Fruit fly (Drosophila melanogaster) whole organism, adult: ENCODE results near the gene CG33271.
A peak's percentile ranks its signal among the peaks of the same experiment; 100 is the strongest.
"Not testable (repeated sequence)": the region's sequence is repeated elsewhere in the genome, so short reads cannot be mapped to it uniquely, and the experiment has no call there.

Experiments
- CG11617 ChIP-seq: fragments of 200-800 bp; sonication (Bioruptor generic); optimal IDR thresholded peaks from 2 replicates; lab custom pipeline; 2017; ENCODE audit warnings: mild to moderate bottlenecking, missing biosample characterization, missing genetic modification reagents, missing genetic modification characterization
- CG12768 ChIP-seq: fragments of 200-800 bp; sonication (Bioruptor generic); optimal IDR thresholded peaks from 2 replicates; lab custom pipeline; 2017; ENCODE audit warnings: missing biosample characterization, missing genetic modification characterization, mild to moderate bottlenecking, moderate library complexity, missing genetic modification reagents
- CG14711 ChIP-seq: fragments of 200-800 bp; sonication (Bioruptor generic); optimal IDR thresholded peaks from 2 replicates; lab custom pipeline; 2018; ENCODE audit warnings: missing biosample characterization, mild to moderate bottlenecking, missing genetic modification characterization, moderate library complexity
- CG1620 ChIP-seq: fragments of 200-800 bp; sonication (Bioruptor generic); optimal IDR thresholded peaks from 2 replicates; lab custom pipeline; 2016; ENCODE audit warnings: missing biosample characterization, missing genetic modification characterization
- CG33017 ChIP-seq: fragments of 200-800 bp; sonication (Bioruptor generic); optimal IDR thresholded peaks from 2 replicates; lab custom pipeline; 2018; ENCODE audit warnings: missing biosample characterization, mild to moderate bottlenecking, missing genetic modification characterization, moderate library complexity
- CG5204 ChIP-seq: fragments of 200-800 bp; sonication (Bioruptor generic); optimal IDR thresholded peaks from 2 replicates; lab custom pipeline; 2016; ENCODE audit warnings: missing biosample characterization, missing genetic modification characterization
- CG7045 ChIP-seq: fragments of 200-800 bp; sonication (Bioruptor generic); optimal IDR thresholded peaks from 2 replicates; lab custom pipeline; 2017; ENCODE audit warnings: missing biosample characterization, mild to moderate bottlenecking, missing genetic modification characterization
- CG7101 ChIP-seq: fragments of 200-800 bp; sonication (Bioruptor generic); optimal IDR thresholded peaks from 2 replicates; lab custom pipeline; 2018; ENCODE audit warnings: missing biosample characterization, mild to moderate bottlenecking, missing genetic modification characterization, moderate library complexity
- Clk ChIP-seq: fragments of 200-800 bp; sonication (Bioruptor generic); optimal IDR thresholded peaks from 2 replicates; lab custom pipeline; 2017; ENCODE audit warnings: missing biosample characterization, missing genetic modification characterization
- Crg-1 ChIP-seq: fragments of 200-800 bp; sonication (Bioruptor generic); optimal IDR thresholded peaks from 2 replicates; lab custom pipeline; 2016; ENCODE audit warnings: missing biosample characterization, missing genetic modification characterization
- Hr96 ChIP-seq: fragments of 200-800 bp; sonication (Bioruptor generic); optimal IDR thresholded peaks from 2 replicates; lab custom pipeline; 2016; ENCODE audit warnings: missing biosample characterization, missing genetic modification characterization
- Mnt ChIP-seq: fragments of 200-800 bp; sonication (Bioruptor generic); optimal IDR thresholded peaks from 2 replicates; lab custom pipeline; 2016; ENCODE audit warnings: missing biosample characterization, mild to moderate bottlenecking, missing genetic modification characterization
- bab1 ChIP-seq: fragments of 200-800 bp; sonication (Bioruptor generic); optimal IDR thresholded peaks from 3 replicates; lab custom pipeline; 2019; ENCODE audit warnings: missing biosample characterization, mild to moderate bottlenecking, missing genetic modification characterization, moderate library complexity
- cic ChIP-seq: fragments of 200-800 bp; sonication (Bioruptor generic); optimal IDR thresholded peaks from 2 replicates; lab custom pipeline; 2017; ENCODE audit warnings: missing biosample characterization, mild to moderate bottlenecking, missing genetic modification characterization, moderate library complexity
- cnc ChIP-seq, 2 experiments: fragments of >200 bp; optimal IDR thresholded peaks; 2 replicates each; lab custom pipeline; 2017
- kay ChIP-seq: fragments of 200-800 bp; sonication (Bioruptor generic); peaks from one replicate; lab custom pipeline; 2016; ENCODE audit warnings: missing biosample characterization, missing genetic modification characterization, borderline replicate concordance
- ovo ChIP-seq: fragments of 200-800 bp; sonication (Bioruptor generic); optimal IDR thresholded peaks from 2 replicates; lab custom pipeline; 2016; ENCODE audit warnings: missing biosample characterization, missing genetic modification characterization
- pad ChIP-seq: fragments of 200-800 bp; sonication (Bioruptor generic); optimal IDR thresholded peaks from 3 replicates; lab custom pipeline; 2017; ENCODE audit warnings: missing biosample characterization, missing genetic modification characterization, mild to moderate bottlenecking, moderate library complexity, missing genetic modification reagents
- tj ChIP-seq: fragments of 200-800 bp; sonication (Bioruptor generic); optimal IDR thresholded peaks from 3 replicates; lab custom pipeline; 2017; ENCODE audit warnings: missing biosample characterization, mild to moderate bottlenecking, missing genetic modification characterization, moderate library complexity
- toe ChIP-seq: fragments of 200-800 bp; sonication (Bioruptor generic); optimal IDR thresholded peaks from 2 replicates; lab custom pipeline; 2016; ENCODE audit warnings: missing biosample characterization, missing genetic modification characterization

The CG33271 gene

DNA sequence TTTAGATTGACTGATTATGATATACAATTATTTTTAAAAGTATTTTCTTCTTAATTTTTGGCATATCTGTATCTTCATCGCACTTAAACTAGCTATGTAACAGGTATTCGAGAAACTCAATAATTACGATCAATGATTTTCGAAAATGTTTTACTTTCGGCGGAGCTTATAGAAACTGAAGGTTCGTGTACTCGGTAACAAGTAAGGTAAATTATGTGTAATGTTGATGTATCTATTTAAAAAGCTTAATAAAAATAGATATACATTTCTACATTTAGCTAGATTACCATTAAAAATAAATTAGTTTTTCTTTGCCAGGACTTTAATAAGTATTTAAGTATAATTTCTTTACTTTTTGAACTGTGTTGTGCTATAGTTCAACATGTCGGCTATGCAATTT, 1.6 kb upstream of the CG33271 start:
- no peak for TF ChIP-seq CG5204 (GFP tag; lab: Kevin White, UChicago)
- TF ChIP-seq tj (GFP tag; lab: Kevin White, UChicago): no peak
- no peak for TF ChIP-seq pad (GFP tag; lab: Kevin White, UChicago)
- TF ChIP-seq CG1620 (GFP tag; lab: Kevin White, UChicago): no peak
- TF ChIP-seq Crg-1: no peak
- no peak for TF ChIP-seq toe (GFP tag; lab: Kevin White, UChicago)
- TF ChIP-seq Clk (GFP tag; lab: Kevin White, UChicago): no peak
- TF ChIP-seq cic (GFP tag; lab: Kevin White, UChicago): no peak
- no peak for TF ChIP-seq CG12768 (GFP tag; lab: Kevin White, UChicago)
- TF ChIP-seq CG7101 (tag; lab: Kevin White, UChicago): no peak
- TF ChIP-seq Mnt (GFP tag; lab: Kevin White, UChicago): no peak
- TF ChIP-seq CG11617 (GFP tag; lab: Kevin White, UChicago): no peak
- TF ChIP-seq CG14711 (tag; lab: Kevin White, UChicago): no peak

DNA sequence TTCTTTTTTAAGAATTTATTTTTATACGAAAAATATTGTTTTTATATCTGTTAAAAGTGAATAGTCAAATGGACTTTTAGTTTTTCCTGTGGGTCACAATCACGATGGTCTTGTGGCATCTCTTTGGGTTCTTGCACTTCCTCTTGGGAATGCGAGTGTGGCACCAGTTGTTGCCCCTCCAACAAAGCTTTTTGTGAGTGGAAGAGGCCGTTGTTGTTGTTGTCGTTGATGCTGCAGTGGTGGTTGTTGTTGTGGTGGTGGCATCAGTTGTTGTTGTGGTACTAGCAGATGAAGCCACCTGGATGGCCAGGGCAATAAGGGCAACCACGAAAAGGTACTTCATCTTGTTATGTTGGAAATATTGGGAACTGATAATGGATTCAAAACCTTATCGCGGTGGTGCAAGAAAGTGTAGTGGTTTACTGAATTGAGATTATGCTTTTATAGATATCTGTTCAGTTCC, 947 bp upstream of the CG33271 start, which contains the start of gene CG33270:
TSS of gene CG33270 (minus strand) at position 413 of the 463 bp plus-strand sequence.
- TF ChIP-seq tj (GFP tag; lab: Kevin White, UChicago) (no peak), CG14711 (tag; lab: Kevin White, UChicago) (no peak), Mnt (GFP tag; lab: Kevin White, UChicago) (no peak), CG33017 (tag; lab: Kevin White, UChicago) (no peak), bab1 (GFP tag; lab: Kevin White, UChicago) (no peak), pad (GFP tag; lab: Kevin White, UChicago) (no peak), cnc (optimal IDR thresholded peaks at IDR 0.05; lab: Kevin White, UChicago) (no peak)

DNA sequence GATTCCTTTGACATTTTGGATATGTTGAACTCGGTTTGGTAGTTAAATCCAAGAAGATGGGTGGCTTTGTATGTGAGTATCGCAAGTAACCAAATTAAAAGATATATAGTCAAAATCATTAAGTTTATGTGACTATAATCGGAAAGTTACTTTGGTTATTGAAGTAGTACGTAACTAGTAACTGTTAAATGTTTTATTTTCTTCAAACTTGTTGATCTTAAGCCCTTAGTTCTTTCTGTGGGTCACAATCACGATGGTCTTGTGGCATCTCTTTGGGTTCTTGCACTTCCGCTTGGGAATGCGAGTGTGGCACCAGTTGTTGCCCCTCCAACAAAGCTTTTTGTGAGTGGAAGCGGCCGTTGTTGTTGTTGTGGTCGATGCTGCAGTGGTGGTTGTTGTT, 351 bp downstream of the CG33271 start, which contains the start of gene CG33489:
TSS of gene CG33489 (minus strand) at position 101 of the 400 bp plus-strand sequence.
- TF ChIP-seq CG5204 (GFP tag; lab: Kevin White, UChicago); CG33017 (tag; lab: Kevin White, UChicago); Clk (GFP tag; lab: Kevin White, UChicago): not testable (repeated sequence)

DNA sequence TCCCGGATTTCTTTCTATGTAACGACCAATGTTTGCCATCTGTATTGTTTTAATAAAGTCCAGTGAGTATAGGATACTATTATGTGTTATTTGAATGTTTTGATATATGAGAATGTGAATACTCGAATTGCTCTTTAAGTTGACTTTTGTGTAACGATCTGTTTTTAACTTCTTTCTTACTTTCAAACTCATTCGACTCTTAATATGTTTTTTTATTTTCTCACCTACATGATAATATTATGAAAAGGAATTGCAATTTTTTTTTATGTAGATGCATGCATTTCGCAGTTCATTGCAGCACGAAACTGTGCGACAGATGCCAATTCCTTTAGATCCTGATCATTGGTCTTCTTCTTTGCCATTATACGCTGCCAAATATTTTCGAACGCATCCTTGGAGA, 2.7 kb downstream of the CG33271 start, which contains the start of gene CG33490:
TSS of gene CG33490 (minus strand) at position 101 of the 400 bp plus-strand sequence.
- TF ChIP-seq CG1620 (GFP tag; lab: Kevin White, UChicago) (no peak), CG12768 (GFP tag; lab: Kevin White, UChicago) (no peak), Hr96 (GFP tag; lab: Kevin White, UChicago) (no peak), cnc (optimal IDR thresholded peaks at IDR 0.05; lab: Kevin White, UChicago) (no peak), pad (GFP tag; lab: Kevin White, UChicago) (no peak), CG33017 (tag; lab: Kevin White, UChicago) (no peak), cic (GFP tag; lab: Kevin White, UChicago) (no peak), CG7045 (GFP tag; lab: Kevin White, UChicago) (no peak), tj (GFP tag; lab: Kevin White, UChicago) (no peak), CG5204 (GFP tag; lab: Kevin White, UChicago) (no peak)

DNA sequence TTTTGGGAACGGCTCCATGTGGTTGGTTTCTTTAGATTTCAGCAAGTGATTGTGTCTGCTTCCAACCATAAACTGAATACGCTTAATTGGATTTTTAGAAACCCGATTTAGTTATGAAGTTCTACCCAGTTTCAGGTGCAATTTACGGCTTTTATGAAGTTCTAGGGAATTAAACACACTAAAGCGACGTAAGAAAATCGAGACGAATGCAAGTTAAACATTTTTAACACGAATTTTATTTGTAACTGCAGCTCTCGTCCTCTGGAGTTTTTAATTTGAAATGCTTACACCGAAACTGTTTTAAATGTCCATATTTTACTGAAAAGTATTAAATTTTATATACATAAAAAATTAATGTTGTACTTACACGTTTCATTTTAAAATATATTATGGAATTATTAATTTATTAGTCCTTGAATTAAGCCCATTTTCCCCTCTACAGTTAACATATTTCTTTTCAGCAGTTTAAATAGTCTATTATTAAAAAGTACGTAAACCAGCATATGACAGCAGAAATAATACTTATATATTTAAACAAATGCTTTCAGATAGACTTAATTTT, 13.2 kb downstream of the CG33271 start, which contains the start of the genes CG46412 and CG33267:
TSS of gene CG46412 (minus strand) at position 101 of the 562 bp plus-strand sequence.
TSS of gene CG33267 (plus strand) at position 512 of the 562 bp plus-strand sequence.
- TF ChIP-seq Mnt (GFP tag; lab: Kevin White, UChicago) (no peak), bab1 (GFP tag; lab: Kevin White, UChicago) (no peak), cnc (optimal IDR thresholded peaks at IDR 0.05; lab: Kevin White, UChicago) (no peak), CG12768 (GFP tag; lab: Kevin White, UChicago) (no peak), ovo (GFP tag; lab: Kevin White, UChicago) (no peak), CG33017 (tag; lab: Kevin White, UChicago) (no peak), CG7045 (GFP tag; lab: Kevin White, UChicago) (no peak), CG14711 (tag; lab: Kevin White, UChicago) (no peak), cic (GFP tag; lab: Kevin White, UChicago) (no peak), toe (GFP tag; lab: Kevin White, UChicago) (no peak), Clk (GFP tag; lab: Kevin White, UChicago) (no peak), kay (GFP tag; lab: Kevin White, UChicago) (no peak), Crg-1 (no peak), CG1620 (GFP tag; lab: Kevin White, UChicago) (no peak)

DNA sequence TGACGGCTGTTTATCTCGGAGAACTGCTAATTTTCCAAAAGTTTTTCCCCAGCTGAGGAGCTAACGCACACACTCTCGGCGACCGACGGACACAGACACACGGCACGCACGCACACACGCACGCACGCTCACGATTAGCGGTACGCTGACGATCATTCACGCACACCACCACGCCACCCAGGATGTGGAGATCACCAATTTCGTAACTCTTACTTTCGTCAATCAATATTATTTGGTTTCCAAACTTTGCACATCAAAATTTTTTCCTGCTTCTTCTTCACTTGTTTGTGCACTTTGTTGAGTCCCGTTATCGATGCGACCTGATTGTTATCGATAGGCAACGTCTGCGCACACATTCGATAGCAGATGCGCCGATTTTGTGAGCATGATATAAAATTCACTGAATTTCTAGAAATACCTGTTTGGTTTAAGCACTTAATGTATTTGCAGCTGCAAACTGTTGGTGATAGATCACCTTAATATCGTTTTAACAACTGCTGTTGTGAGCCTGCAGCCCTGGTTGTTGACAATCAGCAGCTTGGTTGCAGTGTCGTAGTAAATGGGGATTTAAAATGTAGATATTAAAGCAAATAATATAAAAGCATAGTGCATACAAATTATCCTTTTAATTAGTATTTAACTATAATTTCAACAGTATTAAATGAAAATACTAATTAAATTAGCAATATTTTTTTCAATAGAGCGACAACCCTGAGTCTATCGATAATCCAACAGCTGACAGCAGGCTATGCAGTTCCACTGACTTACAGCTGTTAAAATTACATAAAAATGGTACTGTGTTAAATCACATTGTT, 15.1 kb downstream of the CG33271 start, which contains the start of the genes CG7394 and Mob2:
TSS of gene CG7394 (plus strand) at position 51 of the 815 bp plus-strand sequence.
TSS of gene Mob2 (minus strand) at position 288 of the 815 bp plus-strand sequence.
- TF ChIP-seq CG1620 (GFP tag; lab: Kevin White, UChicago): peak; percentile 82
- TF ChIP-seq Crg-1: peak; percentile 84
- TF ChIP-seq CG5204 (GFP tag; lab: Kevin White, UChicago): peak; percentile 92
- peak; percentile 91 for TF ChIP-seq CG33017 (tag; lab: Kevin White, UChicago)
- TF ChIP-seq CG11617 (GFP tag; lab: Kevin White, UChicago): peak; percentile 94
- peak; percentile 97 for TF ChIP-seq bab1 (GFP tag; lab: Kevin White, UChicago)
- TF ChIP-seq CG12768 (GFP tag; lab: Kevin White, UChicago): peak; percentile 87
- peak; percentile 95 for TF ChIP-seq CG7045 (GFP tag; lab: Kevin White, UChicago)
- TF ChIP-seq Mnt (GFP tag; lab: Kevin White, UChicago): peak; percentile 80
- TF ChIP-seq cnc (optimal IDR thresholded peaks at IDR 0.05; lab: Kevin White, UChicago): no peak
- TF ChIP-seq tj (GFP tag; lab: Kevin White, UChicago): peak; percentile 76
- TF ChIP-seq Clk (GFP tag; lab: Kevin White, UChicago): peak; percentile 86
- TF ChIP-seq cic (GFP tag; lab: Kevin White, UChicago): peak; percentile 53
- peak; percentile 99 for TF ChIP-seq CG14711 (tag; lab: Kevin White, UChicago)
- TF ChIP-seq ovo (GFP tag; lab: Kevin White, UChicago): peak; percentile 83
- TF ChIP-seq Hr96 (GFP tag; lab: Kevin White, UChicago): peak; percentile 78
- TF ChIP-seq pad (GFP tag; lab: Kevin White, UChicago): peak; percentile 72
- TF ChIP-seq CG7101 (tag; lab: Kevin White, UChicago): peak; percentile 94
- TF ChIP-seq toe (GFP tag; lab: Kevin White, UChicago): peak; percentile 88
- TF ChIP-seq kay (GFP tag; lab: Kevin White, UChicago): peak; percentile 96
